Worm (Caenorhabditis elegans) whole organism, L4/young adult: Measurements from ENCODE around the gene pgam-5.

Source experiments
- W03F9.2 ChIP-seq: fragments of 150-350 bp; optimal IDR thresholded peaks from 2 replicates; lab custom pipeline; 2014; ENCODE audit warnings: missing biosample characterization, missing genetic modification characterization
- dao-5 ChIP-seq: sonication (generic microtip); optimal IDR thresholded peaks from 2 replicates; lab custom pipeline; 2016; ENCODE audit warnings: missing genotype, missing genetic modification characterization, moderate library complexity, missing compliant biosample characterization
- him-1 ChIP-seq: sonication (generic microtip); optimal IDR thresholded peaks from 2 replicates; lab custom pipeline; 2016; ENCODE audit warnings: missing genotype, missing genetic modification reagents, missing genetic modification characterization, missing compliant biosample characterization

DNA sequence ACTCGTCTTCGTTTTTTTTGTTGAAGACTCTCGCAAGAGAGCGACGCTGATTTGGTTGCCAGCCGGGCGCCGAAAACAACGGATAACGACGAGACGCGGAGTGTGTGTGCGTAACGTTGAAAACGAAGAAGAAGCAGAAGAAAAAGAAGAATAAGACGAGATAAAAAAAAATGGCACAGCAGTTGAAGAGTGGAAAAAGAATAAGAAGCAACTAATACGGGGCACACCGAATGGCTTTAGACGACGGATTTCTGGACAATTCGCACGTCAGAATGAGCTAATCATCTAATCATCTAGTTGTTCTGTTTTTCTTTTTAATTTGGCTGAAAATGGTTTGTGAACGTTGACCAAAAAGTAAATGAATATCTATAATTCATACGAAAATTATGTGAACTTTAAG is 38.4 kb upstream of the pgam-5 start:
- TF ChIP-seq dao-5 (tag; lab: Kevin White, UChicago) (no peak), him-1 (tag; lab: Kevin White, UChicago) (no peak), W03F9.2 (tag; lab: Kevin White, UChicago) (no peak)
